Fruit fly (Drosophila melanogaster): Measurements from ENCODE around the gene Cp19.

DNA sequence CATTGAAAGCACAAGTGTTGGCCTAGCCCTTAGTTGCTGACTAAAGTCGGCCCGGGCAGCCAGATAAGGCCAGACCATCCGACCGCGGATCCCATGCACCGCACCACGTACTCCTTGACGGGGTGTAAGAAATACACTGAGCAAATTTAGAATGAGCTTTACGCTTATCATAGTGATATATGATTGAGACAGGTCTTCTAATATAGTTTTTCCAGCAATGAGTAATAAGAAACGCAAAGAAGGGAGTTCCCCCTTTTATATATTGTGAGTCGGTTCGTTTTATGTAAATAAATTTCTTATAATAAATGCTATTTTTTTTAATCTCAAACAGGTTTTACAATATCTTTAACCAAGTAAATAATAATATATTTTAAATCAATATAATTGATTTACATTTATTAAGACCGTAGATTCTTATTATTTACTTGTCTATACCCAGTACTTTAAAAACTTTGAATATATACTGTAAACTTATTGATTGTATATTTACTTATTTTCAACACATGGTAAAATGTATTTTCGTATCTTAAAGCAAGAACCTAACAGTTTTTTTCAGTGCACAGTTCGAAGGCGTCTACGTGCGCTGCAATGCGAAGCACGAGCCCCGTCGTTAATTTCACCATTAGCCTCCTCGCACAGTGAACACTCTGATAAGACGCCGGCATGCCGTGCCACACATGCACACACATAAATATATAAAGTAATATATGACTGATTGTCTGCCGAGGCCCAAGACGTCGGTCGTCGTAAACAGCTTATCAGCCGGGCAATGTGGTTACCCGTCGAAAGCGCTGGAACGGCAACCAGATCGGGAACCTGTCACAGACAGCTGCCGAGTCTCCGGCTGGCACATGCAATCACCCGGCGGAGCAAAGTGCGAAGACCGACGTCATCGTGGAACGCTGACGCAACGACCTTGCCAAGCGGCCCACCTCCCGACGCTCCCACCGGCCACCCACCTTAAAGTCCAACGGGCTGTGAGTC is 37.5 kb upstream of the Cp19 start:
- TF ChIP-seq CG6272 (GFP tag; IDR thresholded peaks at IDR 0.05) (peak; percentile 44; the same call in 1 of the 2 replicates), CG1024 (GFP tag; IDR thresholded peaks at IDR 0.05) (no peak), bsh (GFP tag; optimal IDR thresholded peaks at IDR 0.05) (peak; percentile 4 to 15), Xrp1 (GFP tag; IDR thresholded peaks at IDR 0.05) (peak; percentile 46), ttk (GFP tag; IDR thresholded peaks at IDR 0.05) (peak; percentile 10; the same call in 1 of the 2 replicates), Dip2 (GFP tag; IDR thresholded peaks at IDR 0.05) (no peak), maf-S (GFP tag; optimal IDR thresholded peaks at IDR 0.05) (no peak), tio (GFP tag; optimal IDR thresholded peaks at IDR 0.05) (peak; percentile 57), Trl (optimal IDR thresholded peaks at IDR 0.05) (no peak), Trl (GFP tag; optimal IDR thresholded peaks at IDR 0.05) (no peak), CG1233 (GFP tag; optimal IDR thresholded peaks at IDR 0.05) (peak; percentile 39), Hr39 (optimal IDR thresholded peaks at IDR 0.05) (no peak)
